Fruit fly (Drosophila melanogaster) whole organism, embryonic: Measurements from ENCODE around the gene CG7650.
A peak's percentile ranks its signal among the peaks of the same experiment; 100 is the strongest.

Experiments
- Antp ChIP-seq: fragments of 200-800 bp; sonication (Bioruptor generic); optimal IDR thresholded peaks from 3 replicates; lab custom pipeline; 2016; ENCODE audit warnings: missing biosample characterization, missing genetic modification characterization
- Awh ChIP-seq: fragments of 200-800 bp; sonication (Bioruptor generic); IDR thresholded peaks from 2 replicates; pipeline ENCODE4, ENCODE4 v1.3.6; 2022; ENCODE audit warnings: missing biosample characterization, missing genetic modification characterization
- CG1024 ChIP-seq: fragments of 200-800 bp; sonication (Bioruptor generic); IDR thresholded peaks from 2 replicates; pipeline ENCODE4 v1.3.6; 2022; ENCODE audit warnings: missing biosample characterization, missing genetic modification characterization
- CG10431 ChIP-seq: fragments of 200-800 bp; sonication (Bioruptor generic); optimal IDR thresholded peaks from 3 replicates; lab custom pipeline; 2018; ENCODE audit warnings: missing biosample characterization, mild to moderate bottlenecking, missing genetic modification characterization
- CG12071 ChIP-seq: fragments of 200-800 bp; sonication (Bioruptor generic); optimal IDR thresholded peaks from 3 replicates; lab custom pipeline; 2018; ENCODE audit warnings: missing biosample characterization, mild to moderate bottlenecking, missing genetic modification characterization
- CG12236 ChIP-seq: fragments of 200-800 bp; sonication (Bioruptor generic); optimal IDR thresholded peaks from 2 replicates; lab custom pipeline; 2016; ENCODE audit warnings: missing biosample characterization, missing genetic modification characterization
- CG14014 ChIP-seq: fragments of 200-800 bp; sonication (Bioruptor generic); IDR thresholded peaks from 2 replicates; pipeline ENCODE4 v1.3.6; 2022; ENCODE audit warnings: missing biosample characterization, missing genetic modification characterization
- CG15479 ChIP-seq: fragments of 200-800 bp; sonication (Bioruptor generic); optimal IDR thresholded peaks from 3 replicates; lab custom pipeline; 2019; ENCODE audit warnings: missing biosample characterization, mild to moderate bottlenecking, missing genetic modification characterization, moderate library complexity
- CG1647 ChIP-seq: fragments of 200-800 bp; sonication (Bioruptor generic); optimal IDR thresholded peaks from 3 replicates; lab custom pipeline; 2016; ENCODE audit warnings: missing biosample characterization, missing genetic modification characterization
- CG16813 ChIP-seq: fragments of 200-800 bp; sonication (Bioruptor generic); IDR thresholded peaks from 3 replicates; pipeline ENCODE4 v1.3.6; 2022; ENCODE audit warnings: missing biosample characterization, missing genetic modification characterization; ENCODE audit not compliant: partially characterized antibody
- CG18262 ChIP-seq: fragments of 200-800 bp; optimal IDR thresholded peaks from 3 replicates; lab custom pipeline; 2019; ENCODE audit warnings: missing biosample characterization, mild to moderate bottlenecking, missing genetic modification characterization, moderate library complexity
- CG2202 ChIP-seq: fragments of 200-800 bp; sonication (Bioruptor generic); optimal IDR thresholded peaks from 2 replicates; lab custom pipeline; 2018; ENCODE audit warnings: missing biosample characterization, mild to moderate bottlenecking, missing genetic modification characterization
- CG2678 ChIP-seq: fragments of 200-800 bp; sonication (Bioruptor generic); optimal IDR thresholded peaks from 3 replicates; lab custom pipeline; 2019; ENCODE audit warnings: missing biosample characterization, mild to moderate bottlenecking, missing genetic modification characterization, moderate library complexity
- CG32772 ChIP-seq: fragments of 200-800 bp; sonication (Bioruptor generic); IDR thresholded peaks from 2 replicates; pipeline ENCODE4 v1.3.6; 2022; ENCODE audit warnings: missing biosample characterization, missing genetic modification characterization
- CG3726 ChIP-seq: fragments of 200-800 bp; sonication (Bioruptor generic); IDR thresholded peaks from 3 replicates; pipeline ENCODE4, ENCODE4 v1.3.6; 2022; ENCODE audit warnings: missing biosample characterization, missing genetic modification characterization
- CG4854 ChIP-seq: fragments of 200-800 bp; sonication (Bioruptor generic); optimal IDR thresholded peaks from 2 replicates; lab custom pipeline; 2016; ENCODE audit warnings: missing biosample characterization, missing genetic modification characterization, inconsistent platforms
- CG7928 ChIP-seq: fragments of 200-800 bp; sonication (Bioruptor generic); optimal IDR thresholded peaks from 2 replicates; lab custom pipeline; 2017; ENCODE audit warnings: missing biosample characterization, mild to moderate bottlenecking, missing genetic modification characterization
- CG8944 ChIP-seq: fragments of 200-800 bp; sonication (Bioruptor generic); optimal IDR thresholded peaks from 3 replicates; lab custom pipeline; 2016; ENCODE audit warnings: missing biosample characterization, missing genetic modification characterization
- CG9215 ChIP-seq: fragments of 200-800 bp; sonication (Bioruptor generic); IDR thresholded peaks from 2 replicates; pipeline ENCODE4 v1.3.6; 2022; ENCODE audit warnings: missing biosample characterization, missing genetic modification characterization
- CG9876 ChIP-seq: fragments of 200-800 bp; sonication (Bioruptor generic); optimal IDR thresholded peaks from 2 replicates; lab custom pipeline; 2016; ENCODE audit warnings: missing biosample characterization, missing genetic modification characterization
- D ChIP-seq, 2 experiments: fragments of 200-800 bp in 1 of 2; fragments of >200 bp in 1 of 2; sonication (Bioruptor generic) in 1 of 2; optimal IDR thresholded peaks; 2 replicates in 1 of 2; 3 replicates in 1 of 2; lab custom pipeline; 2017; ENCODE audit warnings: mild to moderate bottlenecking in 1 of 2, missing biosample characterization in 1 of 2, missing genetic modification characterization in 1 of 2, missing genetic modification reagents in 1 of 2
- D19B ChIP-seq: fragments of 200-800 bp; sonication (Bioruptor generic); optimal IDR thresholded peaks from 2 replicates; lab custom pipeline; 2017; ENCODE audit warnings: missing biosample characterization, mild to moderate bottlenecking, missing genetic modification characterization
- Dad ChIP-seq: fragments of 200-800 bp; sonication (Bioruptor generic); optimal IDR thresholded peaks from 3 replicates; lab custom pipeline; 2016; ENCODE audit warnings: missing biosample characterization, missing genetic modification characterization
- ERR ChIP-seq: fragments of 200-800 bp; sonication (Bioruptor generic); optimal IDR thresholded peaks from 2 replicates; lab custom pipeline; 2016; ENCODE audit warnings: missing biosample characterization, missing genetic modification characterization
- Elba2 ChIP-seq: fragments of 200-800 bp; sonication (Bioruptor generic); optimal IDR thresholded peaks from 3 replicates; lab custom pipeline; 2016; ENCODE audit warnings: missing biosample characterization, missing genetic modification characterization
- HmgD ChIP-seq: fragments of 200-800 bp; sonication (Bioruptor generic); optimal IDR thresholded peaks from 3 replicates; lab custom pipeline; 2016; ENCODE audit warnings: missing biosample characterization, missing genetic modification characterization
- MBD-R2 ChIP-seq: fragments of 200-800 bp; sonication (Bioruptor generic); IDR thresholded peaks from 2 replicates; pipeline ENCODE4 v1.3.6; 2022; ENCODE audit warnings: missing biosample characterization, missing genetic modification characterization
- Poxn ChIP-seq: fragments of 200-800 bp; sonication (Bioruptor generic); IDR thresholded peaks from 2 replicates; pipeline ENCODE4 v1.3.6; 2022; ENCODE audit warnings: missing biosample characterization, missing genetic modification characterization
- Rx ChIP-seq: fragments of 200-800 bp; sonication (Bioruptor generic); IDR thresholded peaks from 2 replicates; pipeline ENCODE4 v1.3.6; 2022; ENCODE audit warnings: missing biosample characterization, missing genetic modification characterization
- bbx ChIP-seq: fragments of 200-800 bp; sonication (Bioruptor generic); IDR thresholded peaks from 2 replicates; pipeline ENCODE4 v1.3.6; 2022; ENCODE audit warnings: missing biosample characterization, missing genetic modification characterization; ENCODE audit not compliant: partially characterized antibody
- cas ChIP-seq: fragments of 200-800 bp; sonication (Bioruptor generic); IDR thresholded peaks from 2 replicates; pipeline ENCODE4 v1.3.6; 2022; ENCODE audit warnings: missing biosample characterization, missing genetic modification characterization
- crol ChIP-seq: fragments of 200-800 bp; sonication (Bioruptor generic); IDR thresholded peaks from 2 replicates; pipeline ENCODE4 v1.3.6; 2022; ENCODE audit warnings: missing biosample characterization, missing genetic modification characterization
- disco-r ChIP-seq: fragments of 200-800 bp; sonication (Bioruptor generic); optimal IDR thresholded peaks from 2 replicates; lab custom pipeline; 2016; ENCODE audit warnings: missing biosample characterization, missing genetic modification characterization
- dm ChIP-seq: fragments of 200-800 bp; sonication (Bioruptor generic); optimal IDR thresholded peaks from 3 replicates; lab custom pipeline; 2016; ENCODE audit warnings: missing biosample characterization, missing genetic modification characterization
- esg ChIP-seq: fragments of 200-800 bp; sonication (Bioruptor generic); conservative IDR thresholded peaks from 2 replicates; pipeline ENCODE4 v1.3.6; 2022; ENCODE audit warnings: missing biosample characterization, missing genetic modification characterization
- fd3F ChIP-seq: fragments of 200-800 bp; sonication (Bioruptor generic); optimal IDR thresholded peaks from 2 replicates; lab custom pipeline; 2018; ENCODE audit warnings: missing biosample characterization, mild to moderate bottlenecking, missing genetic modification characterization, moderate library complexity
- jumu ChIP-seq: fragments of 200-800 bp; sonication (Bioruptor generic); optimal IDR thresholded peaks from 3 replicates; lab custom pipeline; 2016; ENCODE audit warnings: missing biosample characterization, missing genetic modification characterization
- kah ChIP-seq: fragments of 200-800 bp; sonication (Bioruptor generic); optimal IDR thresholded peaks from 2 replicates; lab custom pipeline; 2018; ENCODE audit warnings: missing biosample characterization, mild to moderate bottlenecking, missing genetic modification characterization
- ken ChIP-seq: fragments of 200-800 bp; sonication (Bioruptor generic); IDR thresholded peaks from 3 replicates; pipeline ENCODE4 v1.3.6; 2022; ENCODE audit warnings: missing biosample characterization, missing genetic modification characterization
- lov ChIP-seq, 2 experiments: fragments of 200-800 bp in 1 of 2; fragments of >200 bp in 1 of 2; sonication (Bioruptor generic) in 1 of 2; IDR thresholded peaks in 1 of 2; optimal IDR thresholded peaks in 1 of 2; 2 replicates in 1 of 2; 3 replicates in 1 of 2; pipeline versions ENCODE4 v1.3.6 to Lab custom; 2017 to 2022; ENCODE audit warnings: missing biosample characterization in 1 of 2, missing genetic modification characterization in 1 of 2
- pfk ChIP-seq: fragments of 200-800 bp; sonication (Bioruptor generic); optimal IDR thresholded peaks from 2 replicates; lab custom pipeline; 2018; ENCODE audit warnings: missing biosample characterization, mild to moderate bottlenecking, missing genetic modification characterization, moderate library complexity
- scrt ChIP-seq: fragments of 200-800 bp; sonication (Bioruptor generic); optimal IDR thresholded peaks from 2 replicates; lab custom pipeline; 2018; ENCODE audit warnings: missing biosample characterization, mild to moderate bottlenecking, missing genetic modification characterization, moderate library complexity
- slou ChIP-seq: fragments of 200-800 bp; sonication (Bioruptor generic); optimal IDR thresholded peaks from 3 replicates; lab custom pipeline; 2016; ENCODE audit warnings: missing biosample characterization, missing genetic modification characterization
- ttk ChIP-seq: fragments of 200-800 bp; sonication (Bioruptor generic); IDR thresholded peaks from 2 replicates; pipeline ENCODE4 v2.1.2; 2022; ENCODE audit warnings: missing biosample characterization, missing genetic modification characterization
- z ChIP-seq: fragments of 200-800 bp; sonication (Bioruptor generic); IDR thresholded peaks from 3 replicates; pipeline ENCODE4 v1.3.6; 2022; ENCODE audit warnings: missing biosample characterization, missing genetic modification characterization

CG7650 gene

DNA sequence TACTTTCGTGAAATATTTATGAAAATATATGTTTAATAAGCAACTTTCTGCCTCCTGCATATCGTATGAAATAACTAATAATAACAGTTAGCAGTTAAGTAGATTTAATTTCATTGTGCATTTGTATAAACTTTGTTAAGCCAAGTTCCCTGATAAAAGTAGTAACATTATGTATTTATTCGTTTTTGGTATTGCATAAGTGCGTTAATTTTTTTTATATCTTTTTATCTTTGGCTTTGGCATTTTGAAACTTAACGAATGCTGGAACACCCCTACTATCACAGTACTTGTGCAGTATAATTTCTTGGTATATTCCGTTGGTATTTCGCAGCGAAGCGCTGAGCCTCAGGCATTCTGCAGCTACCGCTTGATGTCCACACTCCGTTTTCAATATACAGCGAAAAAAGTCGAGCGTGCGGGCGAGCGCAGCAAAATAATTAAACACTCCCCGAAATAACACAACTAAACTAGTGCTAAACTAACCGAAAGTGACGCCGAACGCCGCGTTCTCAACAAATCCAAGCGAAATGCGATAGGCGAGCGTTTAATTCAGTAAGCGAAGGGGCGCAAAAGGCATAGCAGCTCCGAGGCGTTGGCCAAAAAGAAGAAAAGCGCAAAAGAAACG, 21.6 kb downstream of the CG7650 start, which contains the start of gene RhoGAP71E (continued):
- no peak for TF ChIP-seq disco-r
- TF ChIP-seq fd3F (GFP tag; lab: Kevin White, UChicago) = no peak
- no peak for TF ChIP-seq jumu (GFP tag; lab: Kevin White, UChicago)
- peak; percentile 26 for TF ChIP-seq pfk (GFP tag; lab: Kevin White, UChicago)
- peak; percentile 62 for TF ChIP-seq Awh (GFP tag; lab: Robert Waterston, UW)

- no peak for TF ChIP-seq CG2202 (tag; lab: Kevin White, UChicago)
- TF ChIP-seq CG8944 (GFP tag; lab: Kevin White, UChicago) = peak; percentile 79
- TF ChIP-seq ERR = peak; percentile 77
- no peak for TF ChIP-seq kah
- 0 out of 2 replicates have a peak, but pooled peaks have one; percentile 10 for TF ChIP-seq Rx (GFP tag; lab: Robert Waterston, UW)
- TF ChIP-seq Poxn = no peak
- TF ChIP-seq CG9215 (GFP tag; lab: Robert Waterston, UW) = peak; percentile 52
- peak; percentile 100 for TF ChIP-seq CG7928 (GFP tag; lab: Kevin White, UChicago)
- no peak for TF ChIP-seq crol (GFP tag; lab: Robert Waterston, UW)
- TF ChIP-seq CG1024 (GFP tag; lab: Robert Waterston, UW) = peak; percentile 58
- TF ChIP-seq CG2678 (tag; lab: Kevin White, UChicago) = no peak
- TF ChIP-seq scrt = no peak
- TF ChIP-seq Antp (GFP tag; lab: Kevin White, UChicago) = peak; percentile 89
- TF ChIP-seq CG18262 = no peak
- TF ChIP-seq CG15479 (GFP tag; lab: Kevin White, UChicago) = no peak
- peak; percentile 37 for TF ChIP-seq CG12236 (GFP tag; lab: Kevin White, UChicago)
- peak; percentile 36 for TF ChIP-seq CG12071 (GFP tag; lab: Kevin White, UChicago)
- 0 out of 2 replicates have a peak, but pooled peaks have one; percentile 11 for TF ChIP-seq cas (GFP tag; lab: Robert Waterston, UW)
- no peak for TF ChIP-seq CG16813 (GFP tag; lab: Robert Waterston, UW)
- peak; percentile 66 for TF ChIP-seq CG14014 (GFP tag; lab: Robert Waterston, UW)
- TF ChIP-seq D19B (GFP tag; lab: Kevin White, UChicago) = no peak
- TF ChIP-seq CG4854 (GFP tag; lab: Kevin White, UChicago) = no peak
- TF ChIP-seq Dad (GFP tag; lab: Kevin White, UChicago) = peak; percentile 68
- TF ChIP-seq Elba2 (GFP tag; lab: Kevin White, UChicago) = no peak
- peak; percentile 80 for TF ChIP-seq CG1647 (GFP tag; lab: Kevin White, UChicago)
- peak; percentile 73 for TF ChIP-seq CG9876
- TF ChIP-seq CG10431 (GFP tag; lab: Kevin White, UChicago) = no peak
- peak; percentile 42; the same call in 1 of the 2 replicates for TF ChIP-seq ttk (GFP tag; lab: Robert Waterston, UW)
- peak; percentile 79 for TF ChIP-seq ken (GFP tag; lab: Robert Waterston, UW)
- peak; percentile 86 for TF ChIP-seq MBD-R2 (GFP tag; lab: Robert Waterston, UW)
- no peak for TF ChIP-seq CG3726
- no peak for TF ChIP-seq lov (optimal IDR thresholded peaks at IDR 0.05; lab: Kevin White, UChicago)
- 0 out of 3 replicates have a peak, but pooled peaks have one; percentile 41 for TF ChIP-seq lov (GFP tag; IDR thresholded peaks at IDR 0.05; lab: Robert Waterston, UW)
- TF ChIP-seq bbx = no peak
- peak; percentile 89 for TF ChIP-seq HmgD (GFP tag; lab: Kevin White, UChicago)
- peak; percentile 19 for TF ChIP-seq slou (GFP tag; lab: Kevin White, UChicago)
- peak; percentile 78 for TF ChIP-seq dm
- TF ChIP-seq esg (GFP tag; lab: Robert Waterston, UW) = no peak
- TF ChIP-seq D (optimal IDR thresholded peaks at IDR 0.05; lab: Kevin White, UChicago) = no peak
- no peak for TF ChIP-seq D (GFP tag; optimal IDR thresholded peaks at IDR 0.05; lab: Kevin White, UChicago)
- no peak for TF ChIP-seq z (GFP tag; lab: Robert Waterston, UW)
- TF ChIP-seq CG32772 (GFP tag; lab: Robert Waterston, UW) = peak; percentile 52
Observed at dm6 chr3L:15587445-15588381, 22.5 kb downstream of the CG7650 start, which contains the start of gene CG7656. Gene CG7656, minus strand, starts transcription at chr3L:15588175.
